Fruit fly (Drosophila melanogaster) S2 (cell line): ENCODE measurements around the gene Gyc88E.

Source experiments
- CG8478 ChIP-seq: fragments of >200 bp; optimal IDR thresholded peaks from 2 replicates; lab custom pipeline; 2018
- CTCF ChIP-seq, 2 experiments: fragments of >200 bp; optimal IDR thresholded peaks; 2 replicates each; lab custom pipeline; 2018

DNA sequence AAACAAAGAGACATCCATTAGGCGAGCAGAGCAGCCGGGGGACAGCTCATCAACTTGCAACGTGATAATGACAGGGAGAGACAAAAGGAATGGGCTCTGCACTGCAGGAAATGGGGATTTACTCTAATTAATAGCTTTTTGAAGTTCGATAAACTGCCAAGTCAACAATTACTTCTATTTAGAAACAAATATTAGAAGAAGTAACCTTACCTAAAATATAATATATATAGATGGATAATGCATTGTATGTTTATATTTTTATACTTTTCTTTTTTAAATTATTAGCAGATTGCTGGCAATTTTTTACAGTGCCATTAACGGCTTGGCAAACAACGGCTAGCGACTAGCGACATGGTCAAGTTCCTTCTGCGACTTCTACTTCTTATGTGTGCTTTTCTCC, 36.6 kb upstream of the Gyc88E start:
- TF ChIP-seq CTCF (optimal IDR thresholded peaks at IDR 0.05; lab: Kevin White, UChicago) (no peak), CG8478 (lab: Kevin White, UChicago) (no peak)
